Fruit fly (Drosophila melanogaster) whole organism, embryonic: Measurements from ENCODE around the gene Prp31.

Experiments used
- Awh ChIP-seq: fragments of 200-800 bp; sonication (Bioruptor generic); IDR thresholded peaks from 2 replicates; pipeline ENCODE4, ENCODE4 v1.3.6; 2022; ENCODE audit warnings: missing biosample characterization, missing genetic modification characterization
- B-H2 ChIP-seq: fragments of 200-800 bp; sonication (Bioruptor generic); optimal IDR thresholded peaks from 2 replicates; lab custom pipeline; 2018; ENCODE audit warnings: missing biosample characterization, mild to moderate bottlenecking, missing genetic modification characterization
- CG11560 ChIP-seq: fragments of 200-800 bp; sonication (Bioruptor generic); IDR thresholded peaks from 3 replicates; pipeline ENCODE4 v1.3.6; 2022; ENCODE audit warnings: missing biosample characterization, missing genetic modification characterization
- CG1792 ChIP-seq: fragments of 200-800 bp; sonication (Bioruptor generic); optimal IDR thresholded peaks from 2 replicates; lab custom pipeline; 2016; ENCODE audit warnings: missing biosample characterization, missing genetic modification characterization
- CG30403 ChIP-seq: fragments of 200-800 bp; sonication (Bioruptor generic); optimal IDR thresholded peaks from 3 replicates; lab custom pipeline; 2016; ENCODE audit warnings: missing biosample characterization, missing genetic modification characterization
- CG31224 ChIP-seq: fragments of 200-800 bp; sonication (Bioruptor generic); IDR thresholded peaks from 2 replicates; pipeline ENCODE4 v1.3.6; 2022; ENCODE audit warnings: missing biosample characterization, missing genetic modification characterization
- CG31365 ChIP-seq: fragments of 200-800 bp; sonication (Bioruptor generic); optimal IDR thresholded peaks from 2 replicates; lab custom pipeline; 2018; ENCODE audit warnings: missing biosample characterization, mild to moderate bottlenecking, missing genetic modification characterization
- CG31388 ChIP-seq: fragments of 200-800 bp; sonication (Bioruptor generic); optimal IDR thresholded peaks from 2 replicates; lab custom pipeline; 2016; ENCODE audit warnings: missing biosample characterization, missing genetic modification characterization
- CG8359 ChIP-seq: fragments of 200-800 bp; sonication (Bioruptor generic); optimal IDR thresholded peaks from 2 replicates; lab custom pipeline; 2017; ENCODE audit warnings: missing biosample characterization, mild to moderate bottlenecking, missing genetic modification characterization, borderline replicate concordance
- CG8388 ChIP-seq: fragments of 200-800 bp; sonication (Bioruptor generic); optimal IDR thresholded peaks from 2 replicates; lab custom pipeline; 2019; ENCODE audit warnings: missing biosample characterization, mild to moderate bottlenecking, missing genetic modification characterization, moderate library complexity
- CG9932 ChIP-seq: fragments of 200-800 bp; sonication (Bioruptor generic); IDR thresholded peaks from 2 replicates; pipeline ENCODE4 v1.3.6; 2022; ENCODE audit warnings: missing biosample characterization, missing genetic modification characterization
- Doc3 ChIP-seq: fragments of 200-800 bp; sonication (Bioruptor generic); IDR thresholded peaks from 3 replicates; pipeline ENCODE4 v1.3.6; 2022; ENCODE audit warnings: missing biosample characterization, missing genetic modification characterization; ENCODE audit not compliant: partially characterized antibody
- E2f1 ChIP-seq: fragments of 200-800 bp; sonication (Bioruptor generic); IDR thresholded peaks from 2 replicates; pipeline ENCODE4 v1.3.6; 2022; ENCODE audit warnings: missing biosample characterization, missing genetic modification characterization
- Elba2 ChIP-seq: fragments of 200-800 bp; sonication (Bioruptor generic); optimal IDR thresholded peaks from 3 replicates; lab custom pipeline; 2016; ENCODE audit warnings: missing biosample characterization, missing genetic modification characterization
- H2.0 ChIP-seq: fragments of 200-800 bp; sonication (Bioruptor generic); IDR thresholded peaks from 2 replicates; pipeline ENCODE4 v1.3.6; 2022; ENCODE audit warnings: missing biosample characterization, missing genetic modification characterization
- MESR4 ChIP-seq: fragments of 200-800 bp; sonication (Bioruptor generic); optimal IDR thresholded peaks from 2 replicates; lab custom pipeline; 2018; ENCODE audit warnings: missing biosample characterization, mild to moderate bottlenecking, missing genetic modification characterization, moderate library complexity
- MTF-1 ChIP-seq: fragments of 200-800 bp; sonication (Bioruptor generic); optimal IDR thresholded peaks from 2 replicates; lab custom pipeline; 2018; ENCODE audit warnings: missing biosample characterization, mild to moderate bottlenecking, missing genetic modification characterization, borderline replicate concordance
- Med ChIP-seq: fragments of 200-800 bp; sonication (Bioruptor generic); peaks from one replicate; lab custom pipeline; 2016; ENCODE audit warnings: missing biosample characterization, missing genetic modification characterization, mild to moderate bottlenecking, inconsistent platforms, moderate library complexity
- Meics ChIP-seq: fragments of 200-800 bp; sonication (Bioruptor generic); optimal IDR thresholded peaks from 2 replicates; lab custom pipeline; 2017; ENCODE audit warnings: missing biosample characterization, mild to moderate bottlenecking, missing genetic modification characterization
- Myb ChIP-seq: fragments of 200-800 bp; sonication (Bioruptor generic); optimal IDR thresholded peaks from 2 replicates; lab custom pipeline; 2016; ENCODE audit warnings: missing biosample characterization, missing genetic modification characterization
- Nf-YA ChIP-seq: fragments of 200-800 bp; sonication (Bioruptor generic); IDR thresholded peaks from 2 replicates; pipeline ENCODE4 v1.3.6; 2022; ENCODE audit warnings: missing biosample characterization, missing genetic modification characterization
- NfI ChIP-seq: fragments of 200-800 bp; sonication (Bioruptor generic); optimal IDR thresholded peaks from 3 replicates; lab custom pipeline; 2018; ENCODE audit warnings: missing biosample characterization, mild to moderate bottlenecking, missing genetic modification characterization, moderate library complexity
- Pdp1 ChIP-seq, 2 experiments: fragments of 200-800 bp; sonication (Bioruptor generic); optimal IDR thresholded peaks; 3 replicates each; lab custom pipeline; 2016; ENCODE audit warnings: missing biosample characterization in 2 of 2, missing genetic modification characterization in 2 of 2, mild to moderate bottlenecking in 1 of 2, moderate library complexity in 1 of 2
- Ravus ChIP-seq: fragments of 200-800 bp; sonication (Bioruptor generic); IDR thresholded peaks from 2 replicates; pipeline ENCODE4 v1.3.6; 2022; ENCODE audit warnings: missing biosample characterization, missing genetic modification characterization
- Spps ChIP-seq: fragments of 200-800 bp; sonication (Bioruptor generic); optimal IDR thresholded peaks from 2 replicates; lab custom pipeline; 2018; ENCODE audit warnings: missing biosample characterization, mild to moderate bottlenecking, missing genetic modification characterization
- Stat92E ChIP-seq, 3 experiments: fragments of >200 bp in 2 of 3; fragments of 200-800 bp in 1 of 3; sonication (Bioruptor generic) in 1 of 3; optimal IDR thresholded peaks; 2 replicates each; lab custom pipeline; 2017 to 2019; ENCODE audit warnings: missing biosample characterization in 3 of 3, missing genetic modification characterization in 3 of 3, mild to moderate bottlenecking in 1 of 3, moderate library complexity in 1 of 3
- al ChIP-seq: fragments of 200-800 bp; sonication (Bioruptor generic); IDR thresholded peaks from 2 replicates; pipeline ENCODE4 v1.3.6; 2022; ENCODE audit warnings: missing biosample characterization, missing genetic modification characterization
- cad ChIP-seq: fragments of >200 bp; optimal IDR thresholded peaks from 2 replicates; lab custom pipeline; 2017; ENCODE audit warnings: missing biosample characterization, missing genetic modification characterization
- ci ChIP-seq: fragments of 200-800 bp; sonication (Bioruptor generic); IDR thresholded peaks from 3 replicates; pipeline ENCODE4 v1.3.6; 2022; ENCODE audit warnings: missing biosample characterization, missing genetic modification characterization
- crp ChIP-seq, 2 experiments: fragments of 200-800 bp; sonication (Bioruptor generic); optimal IDR thresholded peaks; 2 replicates in 1 of 2; 3 replicates in 1 of 2; lab custom pipeline; 2017; ENCODE audit warnings: missing biosample characterization in 2 of 2, missing genetic modification characterization in 2 of 2, mild to moderate bottlenecking in 1 of 2, moderate library complexity in 1 of 2
- dimm ChIP-seq: fragments of 200-800 bp; sonication (Bioruptor generic); IDR thresholded peaks from 2 replicates; pipeline ENCODE4 v1.3.6; 2022; ENCODE audit warnings: missing biosample characterization, missing genetic modification characterization
- disco-r ChIP-seq: fragments of 200-800 bp; sonication (Bioruptor generic); optimal IDR thresholded peaks from 2 replicates; lab custom pipeline; 2016; ENCODE audit warnings: missing biosample characterization, missing genetic modification characterization
- grn ChIP-seq: fragments of 200-800 bp; sonication (Bioruptor generic); optimal IDR thresholded peaks from 3 replicates; lab custom pipeline; 2017; ENCODE audit warnings: missing biosample characterization, missing genetic modification characterization
- hb ChIP-seq: fragments of 200-800 bp; sonication (Bioruptor generic); IDR thresholded peaks from 3 replicates; pipeline ENCODE4 v1.3.6; 2022; ENCODE audit warnings: missing biosample characterization, missing genetic modification characterization; ENCODE audit not compliant: partially characterized antibody
- ind ChIP-seq: fragments of 200-800 bp; sonication (Bioruptor generic); optimal IDR thresholded peaks from 3 replicates; lab custom pipeline; 2016; ENCODE audit warnings: missing biosample characterization, missing genetic modification characterization
- jigr1 ChIP-seq: fragments of 200-800 bp; sonication (Bioruptor generic); IDR thresholded peaks from 3 replicates; pipeline ENCODE4 v1.3.6; 2022; ENCODE audit warnings: missing biosample characterization, missing genetic modification characterization
- lmd ChIP-seq: fragments of 200-800 bp; sonication (Bioruptor generic); IDR thresholded peaks from 2 replicates; pipeline ENCODE4 v1.3.6; 2022; ENCODE audit warnings: missing biosample characterization, missing genetic modification characterization
- pfk ChIP-seq: fragments of 200-800 bp; sonication (Bioruptor generic); optimal IDR thresholded peaks from 2 replicates; lab custom pipeline; 2018; ENCODE audit warnings: missing biosample characterization, mild to moderate bottlenecking, missing genetic modification characterization, moderate library complexity
- phol ChIP-seq: fragments of 200-800 bp; sonication (Bioruptor generic); optimal IDR thresholded peaks from 3 replicates; lab custom pipeline; 2018; ENCODE audit warnings: missing biosample characterization, mild to moderate bottlenecking, missing genetic modification characterization, moderate library complexity
- psq ChIP-seq: fragments of 200-800 bp; sonication (Bioruptor generic); optimal IDR thresholded peaks from 2 replicates; lab custom pipeline; 2017; ENCODE audit warnings: missing biosample characterization, missing genetic modification characterization
- rib ChIP-seq: fragments of 200-800 bp; sonication (Bioruptor generic); IDR thresholded peaks from 2 replicates; pipeline ENCODE4 v1.3.6; 2022; ENCODE audit warnings: missing biosample characterization, missing genetic modification characterization
- sens ChIP-seq: fragments of 200-800 bp; sonication (Bioruptor generic); peaks from one replicate; lab custom pipeline; 2016; ENCODE audit warnings: missing biosample characterization, missing genetic modification characterization
- sim ChIP-seq: fragments of 200-800 bp; sonication (Bioruptor generic); IDR thresholded peaks from 2 replicates; pipeline ENCODE4 v1.3.6; 2022; ENCODE audit warnings: missing biosample characterization, missing genetic modification characterization
- slbo ChIP-seq: fragments of 200-800 bp; sonication (Bioruptor generic); IDR thresholded peaks from 2 replicates; pipeline ENCODE4 v1.3.6; 2022; ENCODE audit warnings: missing biosample characterization, missing genetic modification characterization
- tap ChIP-seq: fragments of 200-800 bp; optimal IDR thresholded peaks from 3 replicates; lab custom pipeline; 2019; ENCODE audit warnings: missing biosample characterization, mild to moderate bottlenecking, missing genetic modification characterization, moderate library complexity
- toy ChIP-seq: fragments of 200-800 bp; sonication (Bioruptor generic); IDR thresholded peaks from 2 replicates; pipeline ENCODE4 v1.3.6; 2022; ENCODE audit warnings: missing biosample characterization, missing genetic modification characterization

The Prp31 gene

dm6 chr3L:15136659-15137572 is 22.0 kb upstream of the Prp31 start, which contains the start of gene CG12316 (continued):
- peak; percentile 84 for TF ChIP-seq CG8359 (GFP tag; lab: Kevin White, UChicago)
- TF ChIP-seq lmd = peak; percentile 88
- TF ChIP-seq B-H2 (GFP tag; lab: Kevin White, UChicago) = peak; percentile 90
- TF ChIP-seq CG30403 (GFP tag; lab: Kevin White, UChicago) = peak; percentile 92
- peak; percentile 72 for TF ChIP-seq Nf-YA (GFP tag; lab: Robert Waterston, UW)
- peak; percentile 92 for TF ChIP-seq CG8388 (GFP tag; lab: Kevin White, UChicago)
- peak; percentile 85 for TF ChIP-seq CG31365
- peak; percentile 87 for TF ChIP-seq Doc3 (GFP tag; lab: Robert Waterston, UW)
- TF ChIP-seq al = peak; percentile 28
- peak; percentile 58 for TF ChIP-seq rib (GFP tag; lab: Robert Waterston, UW)
- TF ChIP-seq Elba2 (GFP tag; lab: Kevin White, UChicago) = peak; percentile 5
- peak in 1 of 3 experiments; percentile 23 for TF ChIP-seq Stat92E (GFP tag; optimal IDR thresholded peaks at IDR 0.05; lab: Kevin White, UChicago)
- peak; percentile 83 for TF ChIP-seq ind (GFP tag; lab: Kevin White, UChicago)
- TF ChIP-seq crp (GFP tag; optimal IDR thresholded peaks at IDR 0.05; lab: Kevin White, UChicago) = peak in 1 of 2 experiments; percentile 48
- TF ChIP-seq CG31224 (GFP tag; lab: Robert Waterston, UW) = peak; percentile 75
- TF ChIP-seq NfI = peak; percentile 90
- peak; percentile 93 for TF ChIP-seq Meics
- peak; percentile 29 for TF ChIP-seq psq
- TF ChIP-seq Ravus (GFP tag; lab: Robert Waterston, UW) = peak; percentile 42; the same call in 1 of the 2 replicates
- peak; percentile 70 for TF ChIP-seq MESR4
- peak; percentile 77 for TF ChIP-seq E2f1
- no peak; the same call in none of the 2 replicates for TF ChIP-seq dimm
- TF ChIP-seq CG1792 (GFP tag; lab: Kevin White, UChicago) = peak; percentile 84
- peak; percentile 78 for TF ChIP-seq MTF-1 (GFP tag; lab: Kevin White, UChicago)
- 0 out of 3 replicates have a peak, but pooled peaks have one; percentile 54 for TF ChIP-seq jigr1 (GFP tag; lab: Robert Waterston, UW)
- TF ChIP-seq Myb (GFP tag; lab: Kevin White, UChicago) = peak; percentile 77
- TF ChIP-seq, all 482 proteins: peak for 442

dm6 chr3L:15137790-15138189 is 21.1 kb upstream of the Prp31 start:
- TF ChIP-seq pfk (no peak), Med (peak; percentile 27), disco-r (GFP tag; lab: Kevin White, UChicago) (no peak), sens (peak; percentile 65), tap (tag; lab: Kevin White, UChicago) (no peak)

- TF ChIP-seq toy (no peak), CG9932 (GFP tag; lab: Robert Waterston, UW) (peak; percentile 46; the same call in 1 of the 2 replicates), sim (GFP tag; lab: Robert Waterston, UW) (0 out of 2 replicates have a peak, but pooled peaks have one; percentile 15), Spps (tag; lab: Kevin White, UChicago) (no peak), Awh (GFP tag; lab: Robert Waterston, UW) (0 out of 2 replicates have a peak, but pooled peaks have one; percentile 6), Med (peak; percentile 76), ci (0 out of 3 replicates have a peak, but pooled peaks have one; percentile 21), phol (tag; lab: Kevin White, UChicago) (peak; percentile 74), hb (GFP tag; lab: Robert Waterston, UW) (no peak), slbo (GFP tag; lab: Robert Waterston, UW) (0 out of 2 replicates have a peak, but pooled peaks have one; percentile 10), CG11560 (peak; percentile 47; the same call in 1 of the 3 replicates), CG31388 (GFP tag; lab: Kevin White, UChicago) (no peak), cad (peak; percentile 25), grn (GFP tag; lab: Kevin White, UChicago) (peak; percentile 24), Pdp1 (GFP tag; optimal IDR thresholded peaks at IDR 0.05; lab: Kevin White, UChicago) (peak in 1 of 2 experiments; percentile 85), H2.0 (GFP tag; lab: Robert Waterston, UW) (no peak)
Measured at dm6 chr3L:15140268-15140957, 18.5 kb upstream of the Prp31 start.
